Fruit fly (Drosophila melanogaster) whole organism, larva: ENCODE data around the gene Pitslre.

Experiments used
- noc ChIP-seq: fragments of 200-800 bp; sonication (Bioruptor generic); optimal IDR thresholded peaks from 3 replicates; lab custom pipeline; 2019; ENCODE audit warnings: missing biosample characterization, mild to moderate bottlenecking, missing genetic modification characterization, moderate library complexity

Pitslre gene

dm6 chr3L:20771001-20771890 lies at the start of gene Pitslre, which contains the start of gene CG4042:
Pitslre (plus strand) TSS chr3L:20771528.
CG4042 (minus strand) TSS chr3L:20771507.
- no peak for TF ChIP-seq noc (tag; lab: Kevin White, UChicago)

dm6 chr3L:20729415-20729814 lies 41.9 kb upstream of the Pitslre start:
- no peak for TF ChIP-seq noc (tag; lab: Kevin White, UChicago)

DNA sequence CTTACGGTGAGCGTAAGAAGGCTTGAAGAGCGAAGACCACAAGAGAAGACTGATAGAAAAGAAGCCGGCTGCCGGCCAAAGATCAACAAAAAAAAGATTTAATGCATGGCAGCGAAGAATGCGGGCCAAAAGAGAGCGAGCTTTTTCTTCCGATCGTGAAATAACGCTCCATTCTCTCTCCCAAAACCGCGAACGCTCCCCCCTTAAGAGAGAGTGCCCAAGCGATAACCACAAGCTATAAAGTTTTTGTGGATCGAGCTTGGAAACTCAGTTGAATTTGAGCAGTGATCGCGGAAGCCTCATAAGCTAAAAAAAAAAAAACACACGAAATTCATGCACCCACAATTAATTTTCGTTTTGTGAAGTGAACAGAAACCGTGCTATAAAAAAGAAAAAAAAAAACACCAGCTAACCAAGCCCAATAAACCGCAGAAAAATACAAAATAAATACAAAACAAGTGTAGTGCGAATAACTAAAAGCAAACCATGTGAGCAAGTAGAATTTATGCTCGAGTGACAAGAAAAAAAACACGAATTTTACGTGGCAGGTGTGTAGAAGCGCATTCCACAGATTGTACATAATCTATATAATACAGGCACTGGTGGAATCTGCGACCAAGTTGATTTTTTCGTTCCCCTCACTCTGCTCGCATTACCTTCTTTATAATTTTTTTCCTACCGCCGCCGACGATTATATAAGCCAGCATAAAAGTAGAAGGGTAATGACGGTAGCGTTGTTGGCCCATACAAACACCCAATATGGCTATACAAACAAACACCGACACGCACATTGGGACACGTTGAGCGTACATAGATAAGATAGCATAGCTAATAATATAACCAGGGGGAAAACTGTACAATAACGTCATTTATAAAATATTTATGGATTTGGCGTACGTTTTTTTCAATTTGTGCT lies 40.7 kb upstream of the Pitslre start, which contains the start of gene CG13252:
Gene CG13252 (plus strand): TSS at position 269 of the 916 bp plus-strand sequence.
- no peak for TF ChIP-seq noc (tag; lab: Kevin White, UChicago)

DNA sequence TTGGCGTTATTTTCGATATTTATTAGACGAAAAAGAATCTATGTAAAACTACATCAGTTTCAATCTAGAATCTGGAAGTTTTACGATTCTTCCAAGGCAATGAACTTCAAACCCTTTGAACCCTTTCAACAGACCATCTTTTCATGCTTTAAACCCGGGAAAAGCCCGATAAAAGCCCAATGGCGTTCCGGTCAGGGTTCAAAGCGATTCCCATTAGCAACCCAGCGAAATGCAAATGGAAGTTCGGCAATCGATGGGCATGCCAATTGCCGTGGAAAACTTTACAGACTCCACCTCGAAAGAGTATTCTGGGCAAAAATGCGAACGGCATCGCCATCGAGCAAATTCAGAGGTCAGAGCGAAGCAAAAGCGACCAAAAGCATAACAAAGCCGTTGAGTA lies 38.8 kb upstream of the Pitslre start:
- no peak for TF ChIP-seq noc (tag; lab: Kevin White, UChicago)

DNA sequence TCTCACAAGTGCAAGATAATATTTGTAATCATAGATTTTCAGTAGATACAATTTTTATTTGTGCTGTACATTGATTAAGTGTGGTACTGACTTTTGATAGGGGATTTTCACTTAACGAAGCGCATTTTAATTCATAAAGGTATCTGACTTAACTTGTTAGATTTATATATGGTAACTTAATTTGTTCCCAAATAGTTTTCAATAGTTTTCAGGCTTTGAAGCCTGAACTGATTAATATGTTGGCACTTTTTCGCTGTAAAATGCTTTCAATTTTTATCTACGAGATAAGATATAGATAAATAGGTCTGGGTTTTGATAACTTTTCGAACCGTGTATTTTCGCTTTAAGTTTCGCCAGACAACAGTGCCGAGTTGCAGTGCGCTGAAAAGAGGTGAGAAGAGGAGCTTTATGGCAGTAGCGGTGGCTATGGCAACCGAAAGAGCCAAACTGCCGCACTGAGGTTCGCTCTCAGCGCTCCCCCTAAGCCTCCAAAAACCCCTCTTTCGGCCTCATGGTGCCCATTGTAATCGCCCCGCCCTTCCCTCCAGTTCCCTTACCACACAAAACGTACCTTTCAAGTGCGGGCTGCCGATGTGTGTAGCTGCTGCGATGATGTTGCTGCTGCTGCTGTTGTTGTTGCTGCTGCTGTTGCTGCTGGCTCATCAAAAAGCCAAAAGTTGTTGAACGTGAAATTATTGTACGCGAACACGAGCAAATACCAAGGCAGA lies 37.6 kb upstream of the Pitslre start:
- TF ChIP-seq noc (tag; lab: Kevin White, UChicago), result no peak

dm6 chr3L:20734258-20734624 lies 37.1 kb upstream of the Pitslre start:
- TF ChIP-seq noc (tag; lab: Kevin White, UChicago), result no peak

- no peak for TF ChIP-seq noc (tag; lab: Kevin White, UChicago)
Observed at dm6 chr3L:20736266-20736665, 35.1 kb upstream of the Pitslre start.

DNA sequence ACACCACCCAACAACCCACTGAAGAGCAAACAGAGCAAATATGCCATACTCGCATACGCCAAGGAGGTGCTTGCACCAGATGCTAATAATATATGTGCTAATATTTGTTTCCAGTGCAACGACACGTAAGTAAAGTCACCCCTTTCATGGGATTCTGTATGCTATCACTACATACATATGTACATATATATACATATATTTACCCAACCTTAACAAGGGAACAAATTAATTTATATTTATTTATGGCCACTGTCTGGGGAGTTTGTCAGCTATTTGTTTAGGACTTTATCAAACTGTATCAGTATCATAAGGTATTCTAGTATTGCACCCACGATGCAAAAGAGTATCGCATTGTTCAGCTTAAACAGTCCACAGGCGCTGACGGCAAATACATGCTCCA lies 34.0 kb upstream of the Pitslre start:
- TF ChIP-seq noc (tag; lab: Kevin White, UChicago), result no peak

- no peak for TF ChIP-seq noc (tag; lab: Kevin White, UChicago)
Observed at dm6 chr3L:20739414-20739813, 31.9 kb upstream of the Pitslre start, which contains the start of gene Gr77a. Gr77a (minus strand) TSS chr3L:20739430.

DNA sequence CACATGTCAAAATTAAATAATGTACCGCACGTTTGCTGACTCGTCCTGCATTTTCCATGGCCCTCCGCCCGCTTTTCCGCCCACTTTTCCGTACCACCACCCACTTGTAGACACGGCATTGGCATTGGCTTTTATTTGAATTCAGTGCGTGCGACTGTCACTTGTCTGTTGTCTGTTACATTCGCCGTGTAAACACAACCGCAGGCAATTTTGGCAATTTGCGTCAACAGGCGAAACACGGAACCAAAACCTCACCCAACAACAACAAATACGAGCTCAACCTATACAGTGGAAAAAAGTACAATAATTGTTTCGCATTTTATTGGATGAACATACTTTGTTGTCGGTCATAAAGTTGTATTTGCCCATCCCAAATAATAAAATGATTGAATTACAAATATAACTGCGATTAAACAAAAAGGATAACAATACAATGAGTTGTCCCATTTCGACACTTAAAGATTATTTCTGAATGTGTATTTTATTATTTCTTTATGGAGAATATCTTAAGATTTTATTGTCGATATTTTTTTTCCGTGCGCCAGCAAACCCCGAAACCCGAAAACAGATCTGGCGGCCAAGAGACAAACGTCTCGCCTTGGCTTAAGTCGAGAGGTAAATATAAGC lies 23.9 kb upstream of the Pitslre start:
- TF ChIP-seq noc (tag; lab: Kevin White, UChicago), result no peak

DNA sequence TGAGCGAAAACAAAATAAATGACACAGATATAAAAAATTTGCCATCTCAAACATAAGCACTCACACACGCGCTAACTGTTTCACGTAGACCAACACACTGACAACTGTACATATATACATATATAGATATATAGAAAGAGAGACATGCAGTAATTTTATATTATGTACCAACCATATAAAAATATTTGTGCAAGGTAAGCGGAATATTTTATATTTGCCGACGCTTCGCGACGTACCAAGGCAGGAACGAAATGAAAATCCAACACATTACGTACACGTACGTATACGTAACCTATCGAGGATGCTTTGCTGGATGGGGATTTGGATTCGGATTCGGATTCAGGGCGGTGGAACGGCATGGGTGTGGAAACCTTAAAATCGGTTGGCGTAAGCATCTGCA lies 22.8 kb upstream of the Pitslre start:
- no peak for TF ChIP-seq noc (tag; lab: Kevin White, UChicago)

DNA sequence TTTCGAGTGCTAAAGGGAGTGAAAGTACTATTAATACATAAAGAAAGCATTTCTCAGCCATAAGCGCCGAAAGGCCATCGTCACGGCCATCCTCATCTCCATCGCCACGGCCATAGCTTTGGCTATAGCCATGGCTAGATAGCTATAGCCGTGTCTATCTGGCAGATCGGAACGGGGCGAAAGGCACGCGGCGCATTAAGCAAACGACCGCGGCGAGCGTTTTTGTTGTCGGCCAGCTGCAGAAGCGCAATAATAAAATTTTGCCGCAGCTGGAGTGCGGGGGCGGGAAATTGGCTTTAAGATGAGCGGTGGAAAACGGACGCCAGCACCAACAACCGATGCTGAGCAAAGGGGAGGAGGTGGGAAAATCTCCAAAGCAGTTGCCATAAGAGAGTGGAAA lies 20.9 kb upstream of the Pitslre start:
- TF ChIP-seq noc (tag; lab: Kevin White, UChicago), result no peak

DNA sequence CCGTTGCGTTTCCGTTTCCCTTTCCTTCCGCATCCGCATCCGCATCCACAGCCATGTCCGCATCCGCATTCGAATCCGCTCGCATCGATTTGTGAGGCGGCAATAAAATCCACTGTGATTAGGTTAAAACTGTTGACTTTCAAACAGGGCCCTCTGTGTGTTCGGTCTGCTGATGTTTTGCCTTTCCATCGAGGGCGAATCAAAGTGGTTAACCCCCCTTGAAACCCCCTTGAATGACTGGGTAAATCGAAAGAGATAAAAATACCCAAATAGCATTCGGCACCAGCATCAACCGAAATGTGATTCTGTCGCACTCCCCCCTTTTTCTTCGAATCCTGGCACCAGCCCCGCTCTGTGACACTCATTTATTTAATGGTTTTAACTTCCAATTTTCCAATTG lies 18.4 kb upstream of the Pitslre start:
- TF ChIP-seq noc (tag; lab: Kevin White, UChicago), result no peak

DNA sequence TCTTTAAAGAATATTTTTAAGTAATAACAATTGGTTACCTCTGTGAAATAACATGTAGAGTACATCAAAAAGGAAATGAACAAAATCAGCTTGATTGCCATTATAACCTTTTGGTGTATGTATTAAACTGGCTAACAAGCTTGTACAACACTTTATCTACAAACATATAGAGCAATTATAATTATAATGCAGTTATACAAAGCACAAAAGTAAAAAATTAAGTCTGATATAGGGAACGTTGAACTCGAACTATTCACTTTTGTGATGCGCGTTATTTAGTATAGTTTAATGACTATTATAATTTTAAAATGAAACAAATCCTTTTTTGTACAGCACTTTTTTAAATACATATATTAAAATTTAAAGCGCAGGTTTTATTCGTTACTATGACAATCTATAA lies 15.7 kb upstream of the Pitslre start, which contains the start of gene CG33912:
Gene CG33912 (minus strand): TSS at position 101 of the 400 bp plus-strand sequence.
- TF ChIP-seq noc (tag; lab: Kevin White, UChicago), result no peak

dm6 chr3L:20758583-20758982 lies 12.7 kb upstream of the Pitslre start, which contains the start of gene CG43251:
CG43251 (plus strand) TSS chr3L:20758883.
- no peak for TF ChIP-seq noc (tag; lab: Kevin White, UChicago)
